Fruit fly (Drosophila melanogaster) Kc167 (cell line): Measurements from ENCODE around the gene fray.

Source experiments
- Myc ChIP-seq: fragments of >200 bp; optimal IDR thresholded peaks from 2 replicates; lab custom pipeline; 2017; ENCODE audit warnings: missing external identifiers
- Sin3A ChIP-seq: fragments of >200 bp; optimal IDR thresholded peaks from 2 replicates; lab custom pipeline; 2018; ENCODE audit warnings: missing external identifiers
- h ChIP-seq: fragments of >200 bp; optimal IDR thresholded peaks from 3 replicates; lab custom pipeline; 2018; ENCODE audit warnings: missing external identifiers
- insv ChIP-seq: fragments of >200 bp; optimal IDR thresholded peaks from 3 replicates; lab custom pipeline; 2018; ENCODE audit warnings: missing external identifiers
- psq ChIP-seq: fragments of >200 bp; optimal IDR thresholded peaks from 2 replicates; lab custom pipeline; 2017; ENCODE audit warnings: missing external identifiers
- ttk ChIP-seq: sonication (Bioruptor generic); optimal IDR thresholded peaks from 2 replicates; lab custom pipeline; 2017; ENCODE audit warnings: missing external identifiers

DNA sequence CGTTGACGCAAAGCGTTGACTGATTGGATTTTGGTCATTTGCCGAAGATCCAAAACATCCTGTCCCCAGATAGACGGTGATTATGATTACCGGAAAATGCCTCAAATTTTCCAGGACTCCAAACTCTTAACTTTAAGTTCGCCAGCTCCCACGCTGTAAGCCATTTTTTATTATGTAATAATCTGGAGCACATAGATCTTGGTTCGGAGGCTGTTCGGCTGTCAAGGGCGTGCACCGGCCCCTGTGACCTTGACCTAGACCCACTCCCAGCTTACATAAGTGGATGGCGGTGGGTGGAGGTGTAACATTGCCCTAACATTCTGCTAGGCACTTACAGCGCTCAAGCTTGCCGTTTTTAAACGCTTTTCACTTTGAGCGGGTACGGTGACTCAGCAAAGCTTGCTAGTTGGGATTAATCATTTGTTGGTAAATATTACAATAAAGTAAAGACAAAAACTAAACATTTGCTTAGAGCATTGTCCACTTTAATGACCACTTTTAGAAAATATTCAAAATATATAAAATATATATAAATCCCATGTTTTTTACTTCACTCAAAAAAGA, 569 bp upstream of the fray start:
- TF ChIP-seq Sin3A (lab: Kevin White, UChicago), result no peak
- TF ChIP-seq Myc (lab: Kevin White, UChicago), result no peak
- TF ChIP-seq h (lab: Kevin White, UChicago), result no peak
- TF ChIP-seq ttk, result no peak
- no peak for TF ChIP-seq psq (lab: Kevin White, UChicago)
- TF ChIP-seq insv (lab: Kevin White, UChicago), result no peak
